Fruit fly (Drosophila melanogaster) whole organism, embryonic: Measurements from ENCODE around the gene CG8564.

Source experiments
- B-H2 ChIP-seq: fragments of 200-800 bp; sonication (Bioruptor generic); optimal IDR thresholded peaks from 2 replicates; lab custom pipeline; 2018; ENCODE audit warnings: missing biosample characterization, mild to moderate bottlenecking, missing genetic modification characterization
- CG10959 ChIP-seq: fragments of 200-800 bp; sonication (Bioruptor generic); IDR thresholded peaks from 2 replicates; pipeline ENCODE4 v1.3.6; 2022; ENCODE audit warnings: missing biosample characterization, missing genetic modification characterization
- CG11723 ChIP-seq: fragments of 200-800 bp; sonication (Bioruptor generic); optimal IDR thresholded peaks from 2 replicates; lab custom pipeline; 2017; ENCODE audit warnings: missing biosample characterization, mild to moderate bottlenecking, missing genetic modification characterization
- CG12071 ChIP-seq: fragments of 200-800 bp; sonication (Bioruptor generic); optimal IDR thresholded peaks from 3 replicates; lab custom pipeline; 2018; ENCODE audit warnings: missing biosample characterization, mild to moderate bottlenecking, missing genetic modification characterization
- CG12104 ChIP-seq: fragments of 200-800 bp; sonication (Bioruptor generic); optimal IDR thresholded peaks from 3 replicates; lab custom pipeline; 2016; ENCODE audit warnings: missing biosample characterization, missing genetic modification characterization
- CG12942 ChIP-seq: fragments of 200-800 bp; sonication (Bioruptor generic); optimal IDR thresholded peaks from 3 replicates; lab custom pipeline; 2016; ENCODE audit warnings: missing biosample characterization, missing genetic modification characterization
- CG13123 ChIP-seq: fragments of 200-800 bp; sonication (Bioruptor generic); optimal IDR thresholded peaks from 2 replicates; lab custom pipeline; 2016; ENCODE audit warnings: missing biosample characterization, missing genetic modification characterization
- CG13775 ChIP-seq: fragments of 200-800 bp; sonication (Bioruptor generic); optimal IDR thresholded peaks from 3 replicates; lab custom pipeline; 2017; ENCODE audit warnings: missing biosample characterization, mild to moderate bottlenecking, missing genetic modification characterization
- CG18599 ChIP-seq: fragments of 200-800 bp; sonication (Bioruptor generic); optimal IDR thresholded peaks from 3 replicates; lab custom pipeline; 2017; ENCODE audit warnings: missing biosample characterization, missing genetic modification characterization, mild to moderate bottlenecking, moderate library complexity, missing genetic modification reagents
- CG2129 ChIP-seq: fragments of 200-800 bp; sonication (Bioruptor generic); IDR thresholded peaks from 2 replicates; pipeline ENCODE4 v1.3.6; 2022; ENCODE audit warnings: missing biosample characterization, missing genetic modification characterization; ENCODE audit not compliant: partially characterized antibody
- CG2202 ChIP-seq: fragments of 200-800 bp; sonication (Bioruptor generic); optimal IDR thresholded peaks from 2 replicates; lab custom pipeline; 2018; ENCODE audit warnings: missing biosample characterization, mild to moderate bottlenecking, missing genetic modification characterization
- CG2678 ChIP-seq: fragments of 200-800 bp; sonication (Bioruptor generic); optimal IDR thresholded peaks from 3 replicates; lab custom pipeline; 2019; ENCODE audit warnings: missing biosample characterization, mild to moderate bottlenecking, missing genetic modification characterization, moderate library complexity
- CG30431 ChIP-seq: fragments of 200-800 bp; sonication (Bioruptor generic); optimal IDR thresholded peaks from 2 replicates; lab custom pipeline; 2017; ENCODE audit warnings: missing biosample characterization, missing genetic modification characterization
- CG34422 ChIP-seq: fragments of 200-800 bp; sonication (Bioruptor generic); IDR thresholded peaks from 3 replicates; pipeline ENCODE4 v1.3.6; 2022; ENCODE audit warnings: missing biosample characterization, missing genetic modification characterization
- CG3995 ChIP-seq: fragments of 200-800 bp; sonication (Bioruptor generic); optimal IDR thresholded peaks from 3 replicates; lab custom pipeline; 2016; ENCODE audit warnings: missing biosample characterization, missing genetic modification characterization
- CG4617 ChIP-seq: fragments of 200-800 bp; sonication (Bioruptor generic); optimal IDR thresholded peaks from 3 replicates; lab custom pipeline; 2016; ENCODE audit warnings: missing biosample characterization, missing genetic modification characterization, borderline replicate concordance
- CG4730 ChIP-seq: fragments of 200-800 bp; sonication (Bioruptor generic); IDR thresholded peaks from 2 replicates; pipeline ENCODE4 v1.3.6; 2022; ENCODE audit warnings: missing biosample characterization, missing genetic modification characterization
- CG7786 ChIP-seq: fragments of 200-800 bp; sonication (Bioruptor generic); optimal IDR thresholded peaks from 2 replicates; lab custom pipeline; 2016; ENCODE audit warnings: missing biosample characterization, missing genetic modification characterization
- CG7928 ChIP-seq: fragments of 200-800 bp; sonication (Bioruptor generic); optimal IDR thresholded peaks from 2 replicates; lab custom pipeline; 2017; ENCODE audit warnings: missing biosample characterization, mild to moderate bottlenecking, missing genetic modification characterization
- CG9609 ChIP-seq: fragments of 200-800 bp; sonication (Bioruptor generic); optimal IDR thresholded peaks from 3 replicates; lab custom pipeline; 2016; ENCODE audit warnings: missing biosample characterization, missing genetic modification characterization
- Dp ChIP-seq: fragments of 200-800 bp; sonication (Bioruptor generic); optimal IDR thresholded peaks from 2 replicates; lab custom pipeline; 2018; ENCODE audit warnings: missing biosample characterization, mild to moderate bottlenecking, missing genetic modification characterization, moderate library complexity
- GATAe ChIP-seq: fragments of 200-800 bp; sonication (Bioruptor generic); conservative IDR thresholded peaks from 2 replicates; pipeline ENCODE4 v1.3.6; 2022; ENCODE audit warnings: missing biosample characterization, missing genetic modification characterization
- HHEX ChIP-seq: fragments of 200-800 bp; sonication (Bioruptor generic); optimal IDR thresholded peaks from 3 replicates; lab custom pipeline; 2017; ENCODE audit warnings: missing biosample characterization, mild to moderate bottlenecking, missing genetic modification characterization, missing genetic modification reagents
- Lim3 ChIP-seq: fragments of 200-800 bp; sonication (Bioruptor generic); IDR thresholded peaks from 2 replicates; pipeline ENCODE4 v1.3.6; 2022; ENCODE audit warnings: missing biosample characterization, missing genetic modification characterization
- Lpt ChIP-seq: fragments of >200 bp; optimal IDR thresholded peaks from 2 replicates; lab custom pipeline; 2018; ENCODE audit warnings: missing biosample characterization, missing genetic modification characterization
- Nf-YC ChIP-seq: fragments of 200-800 bp; optimal IDR thresholded peaks from 3 replicates; lab custom pipeline; 2019; ENCODE audit warnings: missing biosample characterization, mild to moderate bottlenecking, missing genetic modification characterization, moderate library complexity
- Stat92E ChIP-seq, 3 experiments: fragments of >200 bp in 2 of 3; fragments of 200-800 bp in 1 of 3; sonication (Bioruptor generic) in 1 of 3; optimal IDR thresholded peaks; 2 replicates each; lab custom pipeline; 2017 to 2019; ENCODE audit warnings: missing biosample characterization in 3 of 3, missing genetic modification characterization in 3 of 3, mild to moderate bottlenecking in 1 of 3, moderate library complexity in 1 of 3
- TFAM ChIP-seq: fragments of 200-800 bp; sonication (Bioruptor generic); optimal IDR thresholded peaks from 2 replicates; lab custom pipeline; 2017; ENCODE audit warnings: missing biosample characterization, missing genetic modification characterization, inconsistent platforms
- al ChIP-seq: fragments of 200-800 bp; sonication (Bioruptor generic); IDR thresholded peaks from 2 replicates; pipeline ENCODE4 v1.3.6; 2022; ENCODE audit warnings: missing biosample characterization, missing genetic modification characterization
- cad ChIP-seq: fragments of >200 bp; optimal IDR thresholded peaks from 2 replicates; lab custom pipeline; 2017; ENCODE audit warnings: missing biosample characterization, missing genetic modification characterization
- caup ChIP-seq: fragments of 200-800 bp; sonication (Bioruptor generic); optimal IDR thresholded peaks from 3 replicates; lab custom pipeline; 2017; ENCODE audit warnings: missing biosample characterization, mild to moderate bottlenecking, missing genetic modification characterization, moderate library complexity; ENCODE audit not compliant: severe bottlenecking
- cg ChIP-seq: fragments of 200-800 bp; sonication (Bioruptor generic); optimal IDR thresholded peaks from 3 replicates; lab custom pipeline; 2019; ENCODE audit warnings: missing biosample characterization, mild to moderate bottlenecking, missing genetic modification characterization, moderate library complexity
- chinmo ChIP-seq: fragments of 200-800 bp; sonication (Bioruptor generic); IDR thresholded peaks from 4 replicates; pipeline ENCODE4 v1.3.6; 2022; ENCODE audit warnings: missing biosample characterization, missing genetic modification characterization; ENCODE audit not compliant: partially characterized antibody
- crol ChIP-seq: fragments of 200-800 bp; sonication (Bioruptor generic); IDR thresholded peaks from 2 replicates; pipeline ENCODE4 v1.3.6; 2022; ENCODE audit warnings: missing biosample characterization, missing genetic modification characterization
- ewg ChIP-seq: fragments of 200-800 bp; sonication (Bioruptor generic); optimal IDR thresholded peaks from 3 replicates; lab custom pipeline; 2017; ENCODE audit warnings: mild to moderate bottlenecking, missing biosample characterization, missing genetic modification reagents, missing genetic modification characterization
- fru ChIP-seq: fragments of >200 bp; optimal IDR thresholded peaks from 2 replicates; lab custom pipeline; 2017
- ind ChIP-seq: fragments of 200-800 bp; sonication (Bioruptor generic); optimal IDR thresholded peaks from 3 replicates; lab custom pipeline; 2016; ENCODE audit warnings: missing biosample characterization, missing genetic modification characterization
- mirr ChIP-seq: fragments of 200-800 bp; sonication (Bioruptor generic); optimal IDR thresholded peaks from 3 replicates; lab custom pipeline; 2018; ENCODE audit warnings: missing biosample characterization, mild to moderate bottlenecking, missing genetic modification characterization
- nerfin-2 ChIP-seq: fragments of 200-800 bp; sonication (Bioruptor generic); IDR thresholded peaks from 2 replicates; pipeline ENCODE4 v1.3.6; 2022; ENCODE audit warnings: missing biosample characterization, missing genetic modification characterization; ENCODE audit not compliant: partially characterized antibody
- otp ChIP-seq: fragments of 200-800 bp; sonication (Bioruptor generic); IDR thresholded peaks from 3 replicates; pipeline ENCODE4, ENCODE4 v1.3.6; 2022; ENCODE audit warnings: missing biosample characterization, missing genetic modification characterization
- pita ChIP-seq: fragments of 200-800 bp; sonication (Bioruptor generic); optimal IDR thresholded peaks from 2 replicates; lab custom pipeline; 2017; ENCODE audit warnings: missing biosample characterization, mild to moderate bottlenecking, missing genetic modification characterization
- prd ChIP-seq, 3 experiments: fragments of >200 bp in 2 of 3; fragments of 200-800 bp in 1 of 3; sonication (Bioruptor generic) in 1 of 3; optimal IDR thresholded peaks in 2 of 3; IDR thresholded peaks in 1 of 3; 2 replicates in 2 of 3; 3 replicates in 1 of 3; pipeline versions ENCODE4 v1.3.6 to Lab custom; 2017 to 2022; ENCODE audit warnings: missing biosample characterization in 1 of 3, missing genetic modification characterization in 1 of 3
- pum ChIP-seq: fragments of 200-800 bp; sonication (Bioruptor generic); optimal IDR thresholded peaks from 2 replicates; lab custom pipeline; 2016; ENCODE audit warnings: missing biosample characterization, missing genetic modification characterization
- schlank ChIP-seq: fragments of 200-800 bp; sonication (Bioruptor generic); optimal IDR thresholded peaks from 2 replicates; lab custom pipeline; 2018; ENCODE audit warnings: missing biosample characterization, mild to moderate bottlenecking, missing genetic modification characterization
- scrt ChIP-seq: fragments of 200-800 bp; sonication (Bioruptor generic); optimal IDR thresholded peaks from 2 replicates; lab custom pipeline; 2018; ENCODE audit warnings: missing biosample characterization, mild to moderate bottlenecking, missing genetic modification characterization, moderate library complexity
- sens ChIP-seq: fragments of 200-800 bp; sonication (Bioruptor generic); peaks from one replicate; lab custom pipeline; 2016; ENCODE audit warnings: missing biosample characterization, missing genetic modification characterization
- seq ChIP-seq: fragments of 200-800 bp; sonication (Bioruptor generic); IDR thresholded peaks from 2 replicates; pipeline ENCODE4 v1.3.6; 2022; ENCODE audit warnings: missing biosample characterization, missing genetic modification characterization
- ttk ChIP-seq: fragments of 200-800 bp; sonication (Bioruptor generic); IDR thresholded peaks from 2 replicates; pipeline ENCODE4 v2.1.2; 2022; ENCODE audit warnings: missing biosample characterization, missing genetic modification characterization
- usp ChIP-seq: fragments of >200 bp; optimal IDR thresholded peaks from 2 replicates; lab custom pipeline; 2017; ENCODE audit warnings: missing biosample characterization, missing genetic modification characterization

The CG8564 gene

dm6 chr3L:7432265-7432664 is 44.6 kb upstream of the CG8564 start (continued):
- no peak for TF ChIP-seq CG30431 (GFP tag; lab: Kevin White, UChicago)
- no peak for TF ChIP-seq CG12942 (GFP tag; lab: Kevin White, UChicago)
- no peak for TF ChIP-seq Lim3 (GFP tag; lab: Robert Waterston, UW)
- TF ChIP-seq otp (GFP tag; lab: Robert Waterston, UW): no peak
- no peak for TF ChIP-seq cad (GFP tag; lab: Kevin White, UChicago)
- no peak for TF ChIP-seq fru
- TF ChIP-seq ind (GFP tag; lab: Kevin White, UChicago): no peak
- no peak for TF ChIP-seq CG4730 (GFP tag; lab: Robert Waterston, UW)
- no peak for TF ChIP-seq CG3995
- TF ChIP-seq cg (GFP tag; lab: Kevin White, UChicago): no peak
- TF ChIP-seq HHEX: no peak
- TF ChIP-seq GATAe (GFP tag; lab: Robert Waterston, UW): peak; percentile 65

- TF ChIP-seq CG11723 (no peak), Stat92E (GFP tag; optimal IDR thresholded peaks at IDR 0.05; lab: Kevin White, UChicago) (no peak), usp (GFP tag; lab: Kevin White, UChicago) (no peak), prd (optimal IDR thresholded peaks at IDR 0.05; lab: Kevin White, UChicago) (no peak), prd (GFP tag; IDR thresholded peaks at IDR 0.05; lab: Robert Waterston, UW) (0 out of 3 replicates have a peak, but pooled peaks have one; percentile 20), CG2678 (tag; lab: Kevin White, UChicago) (no peak), ttk (no peak; the same call in 1 of the 2 replicates), caup (GFP tag; lab: Kevin White, UChicago) (peak; percentile 23), mirr (no peak), Dp (GFP tag; lab: Kevin White, UChicago) (no peak), CG18599 (GFP tag; lab: Kevin White, UChicago) (peak; percentile 34), CG2202 (tag; lab: Kevin White, UChicago) (no peak), CG13123 (GFP tag; lab: Kevin White, UChicago) (no peak), pita (GFP tag; lab: Kevin White, UChicago) (no peak), CG7786 (no peak), CG12104 (no peak), chinmo (0 out of 4 replicates have a peak, but pooled peaks have one; percentile 33), CG10959 (GFP tag; lab: Robert Waterston, UW) (no peak), crol (GFP tag; lab: Robert Waterston, UW) (peak; percentile 77), CG34422 (GFP tag; lab: Robert Waterston, UW) (no peak; the same call in 2 of the 3 replicates), CG12071 (GFP tag; lab: Kevin White, UChicago) (peak; percentile 1), schlank (tag; lab: Kevin White, UChicago) (no peak), CG3995 (no peak), ewg (no peak), nerfin-2 (no peak), CG4617 (GFP tag; lab: Kevin White, UChicago) (no peak), sens (GFP tag; lab: Kevin White, UChicago) (no peak), scrt (GFP tag; lab: Kevin White, UChicago) (peak; percentile 6), ind (GFP tag; lab: Kevin White, UChicago) (no peak), al (GFP tag; lab: Robert Waterston, UW) (no peak), CG9609 (GFP tag; lab: Kevin White, UChicago) (no peak), pum (GFP tag; lab: Kevin White, UChicago) (no peak), TFAM (GFP tag; lab: Kevin White, UChicago) (no peak), CG13775 (GFP tag; lab: Kevin White, UChicago) (no peak), Nf-YC (tag; lab: Kevin White, UChicago) (peak; percentile 85), CG7928 (GFP tag; lab: Kevin White, UChicago) (no peak), seq (GFP tag; lab: Robert Waterston, UW) (peak; percentile 7; the same call in 1 of the 2 replicates), Lpt (GFP tag; lab: Kevin White, UChicago) (no peak), CG2129 (no peak), B-H2 (GFP tag; lab: Kevin White, UChicago) (peak; percentile 39)
Measured at dm6 chr3L:7423517-7423916, 35.8 kb upstream of the CG8564 start, which contains the start of gene CG42458. CG42458 (plus strand) TSS chr3L:7423827.
